Fruit fly (Drosophila melanogaster): ENCODE measurements around the gene CG42779.

Gene CG42779

dm6 chr3R:17151376-17152026 lies 30.1 kb downstream of the CG42779 start, which contains the start of gene CG5292 (continued):
- TF ChIP-seq CG10543 (GFP tag; optimal IDR thresholded peaks at IDR 0.05) (no peak), hbn (GFP tag; IDR thresholded peaks at IDR 0.05; ENCODE audit: partially characterized antibody) (0 out of 2 replicates have a peak, but pooled peaks have one; percentile 35), Six4 (GFP tag; optimal IDR thresholded peaks at IDR 0.05) (no peak), CG8765 (GFP tag; IDR thresholded peaks at IDR 0.05) (no peak), CG34376 (GFP tag; optimal IDR thresholded peaks at IDR 0.05) (peak; percentile 23), hb (GFP tag; IDR thresholded peaks at IDR 0.05; ENCODE audit: partially characterized antibody) (no peak), her (GFP tag; optimal IDR thresholded peaks at IDR 0.05) (no peak), CG4360 (GFP tag; IDR thresholded peaks at IDR 0.05) (no peak; the same call in 1 of the 2 replicates), CG15073 (GFP tag; optimal IDR thresholded peaks at IDR 0.05) (no peak), stwl (tag; optimal IDR thresholded peaks at IDR 0.05) (peak; percentile 80), CG11695 (GFP tag; IDR thresholded peaks at IDR 0.05) (0 out of 3 replicates have a peak, but pooled peaks have one; percentile 33), ssp (GFP tag; IDR thresholded peaks at IDR 0.05) (0 out of 2 replicates have a peak, but pooled peaks have one; percentile 22), CG10979 (tag; optimal IDR thresholded peaks at IDR 0.05) (no peak), toy (GFP tag; IDR thresholded peaks at IDR 0.05) (no peak), CG16815 (GFP tag; optimal IDR thresholded peaks at IDR 0.05) (peak; percentile 8), al (GFP tag; IDR thresholded peaks at IDR 0.05) (peak; percentile 22; the same call in 1 of the 2 replicates), CG7786 (GFP tag; optimal IDR thresholded peaks at IDR 0.05) (no peak), Hr78 (GFP tag; optimal IDR thresholded peaks at IDR 0.05) (no peak), CG11723 (GFP tag; optimal IDR thresholded peaks at IDR 0.05) (no peak), CG17829 (tag; optimal IDR thresholded peaks at IDR 0.05) (peak; percentile 67), Hr51 (GFP tag; optimal IDR thresholded peaks at IDR 0.05) (peak; percentile 44 to 59), onecut (GFP tag; IDR thresholded peaks at IDR 0.05) (peak; percentile 52), schlank (tag; optimal IDR thresholded peaks at IDR 0.05) (no peak), bab2 (GFP tag; optimal IDR thresholded peaks at IDR 0.05) (peak; percentile 19), CG11398 (GFP tag; optimal IDR thresholded peaks at IDR 0.05) (no peak), tap (tag; optimal IDR thresholded peaks at IDR 0.05) (no peak), CG8478 (optimal IDR thresholded peaks at IDR 0.05) (no peak), Nf-YC (tag; optimal IDR thresholded peaks at IDR 0.05) (no peak), ara (GFP tag; IDR thresholded peaks at IDR 0.05) (peak; percentile 47; the same call in 1 of the 2 replicates), ab (GFP tag; optimal IDR thresholded peaks at IDR 0.05) (no peak), CG31224 (GFP tag; IDR thresholded peaks at IDR 0.05) (no peak), CG7928 (GFP tag; optimal IDR thresholded peaks at IDR 0.05) (no peak), Nf-YB (GFP tag; optimal IDR thresholded peaks at IDR 0.05) (no peak), ken (GFP tag; IDR thresholded peaks at IDR 0.05) (0 out of 3 replicates have a peak, but pooled peaks have one; percentile 36), MBD-R2 (GFP tag; IDR thresholded peaks at IDR 0.05) (peak; percentile 100), CG13624 (GFP tag; optimal IDR thresholded peaks at IDR 0.05) (no peak), CG14441 (GFP tag; IDR thresholded peaks at IDR 0.05) (peak; percentile 50), p53 (GFP tag; optimal IDR thresholded peaks at IDR 0.05) (no peak), Meics (GFP tag; optimal IDR thresholded peaks at IDR 0.05) (peak; percentile 58), Poxn (GFP tag; IDR thresholded peaks at IDR 0.05) (no peak), pzg (GFP tag; optimal IDR thresholded peaks at IDR 0.05) (peak; percentile 65), CG4730 (GFP tag; IDR thresholded peaks at IDR 0.05) (no peak), CG10431 (GFP tag; optimal IDR thresholded peaks at IDR 0.05) (peak; percentile 36), Oaz (GFP tag; IDR thresholded peaks at IDR 0.05) (no peak), Hr39 (optimal IDR thresholded peaks at IDR 0.05) (no peak), CG18619 (GFP tag; optimal IDR thresholded peaks at IDR 0.05) (peak; percentile 23), lilli (GFP tag; optimal IDR thresholded peaks at IDR 0.05) (no peak), unc-4 (GFP tag; IDR thresholded peaks at IDR 0.05; ENCODE audit: partially characterized antibody) (peak; percentile 53; the same call in 1 of the 2 replicates), dmrt99B (tag; optimal IDR thresholded peaks at IDR 0.05) (no peak), CG2889 (GFP tag; IDR thresholded peaks at IDR 0.05) (no peak)

Data from whole organism, embryonic.